Fruit fly (Drosophila melanogaster) whole organism, embryonic: ENCODE measurements around the gene flw.

Source experiments
- Abd-B ChIP-seq: fragments of 200-800 bp; sonication (Bioruptor generic); optimal IDR thresholded peaks from 2 replicates; lab custom pipeline; 2018; ENCODE audit warnings: missing biosample characterization, mild to moderate bottlenecking, missing genetic modification characterization, moderate library complexity
- Bdp1 ChIP-seq: fragments of 200-800 bp; sonication (Bioruptor generic); optimal IDR thresholded peaks from 3 replicates; lab custom pipeline; 2016; ENCODE audit warnings: missing biosample characterization, missing genetic modification characterization
- Bteb2 ChIP-seq: fragments of 200-800 bp; sonication (Bioruptor generic); optimal IDR thresholded peaks from 2 replicates; lab custom pipeline; 2016; ENCODE audit warnings: missing biosample characterization, missing genetic modification characterization
- CG10267 ChIP-seq: fragments of 200-800 bp; sonication (Bioruptor generic); optimal IDR thresholded peaks from 2 replicates; lab custom pipeline; 2018; ENCODE audit warnings: missing biosample characterization, mild to moderate bottlenecking, missing genetic modification characterization, moderate library complexity
- CG14441 ChIP-seq: fragments of 200-800 bp; sonication (Bioruptor generic); IDR thresholded peaks from 2 replicates; pipeline ENCODE4 v1.3.6; 2022; ENCODE audit warnings: missing biosample characterization, missing genetic modification characterization
- CG14965 ChIP-seq: fragments of 200-800 bp; sonication (Bioruptor generic); optimal IDR thresholded peaks from 2 replicates; lab custom pipeline; 2016; ENCODE audit warnings: missing biosample characterization, missing genetic modification characterization, borderline replicate concordance
- CG1603 ChIP-seq: fragments of 200-800 bp; sonication (Bioruptor generic); optimal IDR thresholded peaks from 2 replicates; lab custom pipeline; 2019; ENCODE audit warnings: missing biosample characterization, mild to moderate bottlenecking, missing genetic modification characterization, moderate library complexity
- CG1647 ChIP-seq: fragments of 200-800 bp; sonication (Bioruptor generic); optimal IDR thresholded peaks from 3 replicates; lab custom pipeline; 2016; ENCODE audit warnings: missing biosample characterization, missing genetic modification characterization
- CG17385 ChIP-seq: fragments of 200-800 bp; sonication (Bioruptor generic); optimal IDR thresholded peaks from 3 replicates; lab custom pipeline; 2018; ENCODE audit warnings: missing biosample characterization, mild to moderate bottlenecking, missing genetic modification characterization
- CG2120 ChIP-seq: fragments of 200-800 bp; sonication (Bioruptor generic); optimal IDR thresholded peaks from 3 replicates; lab custom pipeline; 2016; ENCODE audit warnings: missing biosample characterization, missing genetic modification characterization
- CG2712 ChIP-seq: fragments of 200-800 bp; optimal IDR thresholded peaks from 3 replicates; lab custom pipeline; 2019; ENCODE audit warnings: missing biosample characterization, mild to moderate bottlenecking, missing genetic modification characterization, moderate library complexity
- CG33557 ChIP-seq: fragments of 200-800 bp; sonication (Bioruptor generic); optimal IDR thresholded peaks from 2 replicates; lab custom pipeline; 2019; ENCODE audit warnings: missing biosample characterization, mild to moderate bottlenecking, missing genetic modification characterization, moderate library complexity
- CG34376 ChIP-seq: fragments of 200-800 bp; sonication (Bioruptor generic); optimal IDR thresholded peaks from 2 replicates; lab custom pipeline; 2018; ENCODE audit warnings: missing biosample characterization, mild to moderate bottlenecking, missing genetic modification characterization
- CG3847 ChIP-seq: fragments of 200-800 bp; sonication (Bioruptor generic); IDR thresholded peaks from 2 replicates; pipeline ENCODE4 v1.3.6; 2022; ENCODE audit warnings: missing biosample characterization, missing genetic modification characterization
- CG5953 ChIP-seq: fragments of 200-800 bp; sonication (Bioruptor generic); IDR thresholded peaks from 2 replicates; pipeline ENCODE4 v1.3.6; 2022; ENCODE audit warnings: missing biosample characterization, missing genetic modification characterization
- CG6654 ChIP-seq: fragments of 200-800 bp; sonication (Bioruptor generic); optimal IDR thresholded peaks from 2 replicates; lab custom pipeline; 2017; ENCODE audit warnings: missing biosample characterization, mild to moderate bottlenecking, missing genetic modification characterization
- CG6683 ChIP-seq: fragments of 200-800 bp; sonication (Bioruptor generic); optimal IDR thresholded peaks from 2 replicates; lab custom pipeline; 2017; ENCODE audit warnings: missing biosample characterization, mild to moderate bottlenecking, missing genetic modification characterization, missing genetic modification reagents
- CG6791 ChIP-seq: fragments of 200-800 bp; sonication (Bioruptor generic); IDR thresholded peaks from 3 replicates; pipeline ENCODE4 v1.3.6; 2022; ENCODE audit warnings: missing biosample characterization, missing genetic modification characterization; ENCODE audit not compliant: partially characterized antibody
- CG6854 ChIP-seq: fragments of 200-800 bp; sonication (Bioruptor generic); optimal IDR thresholded peaks from 3 replicates; lab custom pipeline; 2017; ENCODE audit warnings: missing biosample characterization, mild to moderate bottlenecking, missing genetic modification characterization
- CG7839 ChIP-seq: fragments of 200-800 bp; sonication (Bioruptor generic); optimal IDR thresholded peaks from 3 replicates; lab custom pipeline; 2018; ENCODE audit warnings: missing biosample characterization, mild to moderate bottlenecking, missing genetic modification characterization, moderate library complexity
- CG9876 ChIP-seq: fragments of 200-800 bp; sonication (Bioruptor generic); optimal IDR thresholded peaks from 2 replicates; lab custom pipeline; 2016; ENCODE audit warnings: missing biosample characterization, missing genetic modification characterization
- CHES-1-like ChIP-seq: fragments of 200-800 bp; sonication (Bioruptor generic); optimal IDR thresholded peaks from 2 replicates; lab custom pipeline; 2016; ENCODE audit warnings: missing biosample characterization, missing genetic modification characterization
- CoRest ChIP-seq: fragments of 200-800 bp; sonication (Bioruptor generic); optimal IDR thresholded peaks from 3 replicates; lab custom pipeline; 2018; ENCODE audit warnings: missing biosample characterization, mild to moderate bottlenecking, missing genetic modification characterization, moderate library complexity
- D ChIP-seq, 2 experiments: fragments of 200-800 bp in 1 of 2; fragments of >200 bp in 1 of 2; sonication (Bioruptor generic) in 1 of 2; optimal IDR thresholded peaks; 2 replicates in 1 of 2; 3 replicates in 1 of 2; lab custom pipeline; 2017; ENCODE audit warnings: mild to moderate bottlenecking in 1 of 2, missing biosample characterization in 1 of 2, missing genetic modification characterization in 1 of 2, missing genetic modification reagents in 1 of 2
- Dbx ChIP-seq: fragments of 200-800 bp; sonication (Bioruptor generic); IDR thresholded peaks from 3 replicates; pipeline ENCODE4 v1.3.6; 2022; ENCODE audit warnings: missing biosample characterization, missing genetic modification characterization
- Dll ChIP-seq: fragments of 200-800 bp; sonication (Bioruptor generic); IDR thresholded peaks from 4 replicates; pipeline ENCODE4 v1.3.6; 2022; ENCODE audit warnings: missing biosample characterization, missing genetic modification characterization; ENCODE audit not compliant: partially characterized antibody
- Hey ChIP-seq: fragments of 200-800 bp; sonication (Bioruptor generic); optimal IDR thresholded peaks from 3 replicates; lab custom pipeline; 2018; ENCODE audit warnings: missing biosample characterization, mild to moderate bottlenecking, missing genetic modification characterization
- Hr39 ChIP-seq: fragments of >200 bp; optimal IDR thresholded peaks from 2 replicates; lab custom pipeline; 2017
- Hr51 ChIP-seq, 2 experiments: fragments of 200-800 bp; sonication (Bioruptor generic); optimal IDR thresholded peaks; 2 replicates in 1 of 2; 3 replicates in 1 of 2; lab custom pipeline; 2016 to 2018; ENCODE audit warnings: missing biosample characterization in 2 of 2, missing genetic modification characterization in 2 of 2, mild to moderate bottlenecking in 1 of 2, moderate library complexity in 1 of 2
- Myb ChIP-seq: fragments of 200-800 bp; sonication (Bioruptor generic); optimal IDR thresholded peaks from 2 replicates; lab custom pipeline; 2016; ENCODE audit warnings: missing biosample characterization, missing genetic modification characterization
- Side ChIP-seq: fragments of 200-800 bp; sonication (Bioruptor generic); optimal IDR thresholded peaks from 2 replicates; lab custom pipeline; 2016; ENCODE audit warnings: missing biosample characterization, missing genetic modification characterization
- al ChIP-seq: fragments of 200-800 bp; sonication (Bioruptor generic); IDR thresholded peaks from 2 replicates; pipeline ENCODE4 v1.3.6; 2022; ENCODE audit warnings: missing biosample characterization, missing genetic modification characterization
- ap ChIP-seq: fragments of 200-800 bp; sonication (Bioruptor generic); IDR thresholded peaks from 2 replicates; pipeline ENCODE4 v1.3.6; 2022; ENCODE audit warnings: missing biosample characterization, missing genetic modification characterization
- chm ChIP-seq: fragments of 200-800 bp; sonication (Bioruptor generic); IDR thresholded peaks from 2 replicates; pipeline ENCODE4 v1.3.6; 2022; ENCODE audit warnings: missing biosample characterization, missing genetic modification characterization
- corto ChIP-seq: fragments of 200-800 bp; sonication (Bioruptor generic); optimal IDR thresholded peaks from 2 replicates; lab custom pipeline; 2016; ENCODE audit warnings: missing biosample characterization, mild to moderate bottlenecking, missing genetic modification characterization, moderate library complexity
- croc ChIP-seq: fragments of 200-800 bp; sonication (Bioruptor generic); conservative IDR thresholded peaks from 3 replicates; pipeline ENCODE4 v1.3.6; 2022; ENCODE audit warnings: missing biosample characterization, missing genetic modification characterization
- dysf ChIP-seq: fragments of 200-800 bp; sonication (Bioruptor generic); IDR thresholded peaks from 3 replicates; pipeline ENCODE4 v1.3.6; 2022; ENCODE audit warnings: missing biosample characterization, missing genetic modification characterization
- gfzf ChIP-seq: fragments of 200-800 bp; sonication (Bioruptor generic); optimal IDR thresholded peaks from 2 replicates; lab custom pipeline; 2016; ENCODE audit warnings: missing biosample characterization, mild to moderate bottlenecking, missing genetic modification characterization, moderate library complexity
- knrl ChIP-seq: fragments of 200-800 bp; sonication (Bioruptor generic); IDR thresholded peaks from 3 replicates; pipeline ENCODE4 v1.3.6; 2022; ENCODE audit warnings: missing biosample characterization, missing genetic modification characterization; ENCODE audit not compliant: partially characterized antibody
- mam ChIP-seq: fragments of 200-800 bp; sonication (Bioruptor generic); optimal IDR thresholded peaks from 3 replicates; lab custom pipeline; 2016; ENCODE audit warnings: missing biosample characterization, missing genetic modification characterization
- nerfin-2 ChIP-seq: fragments of 200-800 bp; sonication (Bioruptor generic); IDR thresholded peaks from 2 replicates; pipeline ENCODE4 v1.3.6; 2022; ENCODE audit warnings: missing biosample characterization, missing genetic modification characterization; ENCODE audit not compliant: partially characterized antibody
- org-1 ChIP-seq: fragments of 200-800 bp; sonication (Bioruptor generic); optimal IDR thresholded peaks from 2 replicates; lab custom pipeline; 2017; ENCODE audit warnings: missing biosample characterization, missing genetic modification characterization
- row ChIP-seq: fragments of 200-800 bp; sonication (Bioruptor generic); IDR thresholded peaks from 3 replicates; pipeline ENCODE4 v1.3.6; 2022; ENCODE audit warnings: missing biosample characterization, missing genetic modification characterization
- sd ChIP-seq: fragments of 200-800 bp; sonication (Bioruptor generic); optimal IDR thresholded peaks from 3 replicates; lab custom pipeline; 2018; ENCODE audit warnings: missing biosample characterization, mild to moderate bottlenecking, missing genetic modification characterization, moderate library complexity
- sens ChIP-seq: fragments of 200-800 bp; sonication (Bioruptor generic); peaks from one replicate; lab custom pipeline; 2016; ENCODE audit warnings: missing biosample characterization, missing genetic modification characterization
- sima ChIP-seq: fragments of 200-800 bp; sonication (Bioruptor generic); optimal IDR thresholded peaks from 2 replicates; lab custom pipeline; 2016; ENCODE audit warnings: missing biosample characterization, missing genetic modification characterization
- stwl ChIP-seq: fragments of 200-800 bp; sonication (Bioruptor generic); optimal IDR thresholded peaks from 3 replicates; lab custom pipeline; 2018; ENCODE audit warnings: missing biosample characterization, mild to moderate bottlenecking, missing genetic modification characterization, moderate library complexity
- vnd ChIP-seq: fragments of 200-800 bp; sonication (Bioruptor generic); IDR thresholded peaks from 3 replicates; pipeline ENCODE4 v1.3.6; 2022; ENCODE audit warnings: missing biosample characterization, missing genetic modification characterization; ENCODE audit not compliant: partially characterized antibody
- zen2 ChIP-seq: fragments of 200-800 bp; sonication (Bioruptor generic); IDR thresholded peaks from 3 replicates; pipeline ENCODE4 v1.3.6; 2022; ENCODE audit warnings: missing biosample characterization, missing genetic modification characterization; ENCODE audit not compliant: partially characterized antibody
- zfh1 ChIP-seq: fragments of 200-800 bp; sonication (Bioruptor generic); IDR thresholded peaks from 3 replicates; pipeline ENCODE4 v1.3.6; 2022; ENCODE audit warnings: missing biosample characterization, missing genetic modification characterization

flw gene

DNA sequence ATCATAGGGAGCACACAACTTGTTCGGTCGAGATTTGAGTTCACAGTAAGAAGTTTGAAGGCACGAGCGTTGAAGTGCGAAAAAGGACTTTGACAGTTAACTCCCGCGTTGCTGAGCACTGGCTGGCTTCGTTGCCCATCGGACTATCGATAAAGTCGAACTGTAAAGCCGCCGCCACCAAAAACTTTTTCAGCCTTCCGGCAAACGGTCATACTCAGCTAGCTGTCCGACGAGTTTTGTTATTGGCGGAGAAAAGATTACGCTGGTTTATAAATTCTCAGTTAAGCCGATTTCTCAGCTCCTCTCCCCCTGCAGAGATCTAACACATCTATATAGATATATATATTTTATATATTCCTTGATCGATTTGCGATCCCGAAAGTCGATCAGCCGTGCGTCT lies at the start of gene flw, which contains the start of gene Psf3 (continued):
- TF ChIP-seq Hr51 (GFP tag; optimal IDR thresholded peaks at IDR 0.05; lab: Kevin White, UChicago), result peak in 1 of 2 experiments; percentile 3
- TF ChIP-seq vnd (GFP tag; lab: Robert Waterston, UW), result peak; percentile 49; the same call in 1 of the 3 replicates
- peak; percentile 7 for TF ChIP-seq mam
- TF ChIP-seq dysf (GFP tag; lab: Robert Waterston, UW), result no peak
- TF ChIP-seq CG6654 (GFP tag; lab: Kevin White, UChicago), result no peak
- no peak for TF ChIP-seq CHES-1-like (GFP tag; lab: Kevin White, UChicago)
- no peak for TF ChIP-seq Bdp1 (GFP tag; lab: Kevin White, UChicago)
- no peak for TF ChIP-seq CG34376 (GFP tag; lab: Kevin White, UChicago)
- TF ChIP-seq CG14965 (GFP tag; lab: Kevin White, UChicago), result no peak
- peak; percentile 5 for TF ChIP-seq Side (GFP tag; lab: Kevin White, UChicago)
- TF ChIP-seq CG1647 (GFP tag; lab: Kevin White, UChicago), result no peak
- TF ChIP-seq sima (GFP tag; lab: Kevin White, UChicago), result no peak
- TF ChIP-seq croc (GFP tag; lab: Robert Waterston, UW), result no peak
- TF ChIP-seq Dll (GFP tag; lab: Robert Waterston, UW), result peak; percentile 35; the same call in 1 of the 4 replicates
- TF ChIP-seq CG10267 (tag; lab: Kevin White, UChicago), result peak; percentile 85
- TF ChIP-seq CG7839 (tag; lab: Kevin White, UChicago), result no peak
- no peak for TF ChIP-seq corto
- TF ChIP-seq gfzf (GFP tag; lab: Kevin White, UChicago), result peak; percentile 79
- no peak for TF ChIP-seq al (GFP tag; lab: Robert Waterston, UW)
- peak; percentile 72 for TF ChIP-seq CG1603
- TF ChIP-seq sens (GFP tag; lab: Kevin White, UChicago), result peak; percentile 84
- TF ChIP-seq Bteb2 (GFP tag; lab: Kevin White, UChicago), result no peak
- no peak for TF ChIP-seq CG17385 (GFP tag; lab: Kevin White, UChicago)
- TF ChIP-seq zfh1, result no peak
- TF ChIP-seq sd (tag; lab: Kevin White, UChicago), result no peak
- TF ChIP-seq nerfin-2 (GFP tag; lab: Robert Waterston, UW), result 0 out of 2 replicates have a peak, but pooled peaks have one; percentile 31
- no peak for TF ChIP-seq org-1 (GFP tag; lab: Kevin White, UChicago)
- no peak for TF ChIP-seq Hr39 (lab: Kevin White, UChicago)
- no peak; the same call in 1 of the 2 replicates for TF ChIP-seq chm (GFP tag; lab: Robert Waterston, UW)
- peak; percentile 24; the same call in 1 of the 3 replicates for TF ChIP-seq zen2 (GFP tag; lab: Robert Waterston, UW)
- no peak for TF ChIP-seq CG2712 (tag; lab: Kevin White, UChicago)
- TF ChIP-seq Hey (tag; lab: Kevin White, UChicago), result no peak
- peak; percentile 52 for TF ChIP-seq knrl (GFP tag; lab: Robert Waterston, UW)
- no peak for TF ChIP-seq Abd-B (GFP tag; lab: Kevin White, UChicago)
- TF ChIP-seq stwl (tag; lab: Kevin White, UChicago), result peak; percentile 93
- TF ChIP-seq CG6791 (GFP tag; lab: Robert Waterston, UW), result peak; percentile 69
- no peak for TF ChIP-seq D (optimal IDR thresholded peaks at IDR 0.05; lab: Kevin White, UChicago)
- TF ChIP-seq D (GFP tag; optimal IDR thresholded peaks at IDR 0.05; lab: Kevin White, UChicago), result no peak
- TF ChIP-seq CoRest (tag; lab: Kevin White, UChicago), result peak; percentile 51
- TF ChIP-seq ap (GFP tag; lab: Robert Waterston, UW), result no peak
- 0 out of 2 replicates have a peak, but pooled peaks have one; percentile 34 for TF ChIP-seq CG5953 (GFP tag; lab: Robert Waterston, UW)
- TF ChIP-seq CG6683, result no peak
- TF ChIP-seq CG14441 (GFP tag; lab: Robert Waterston, UW), result no peak
- TF ChIP-seq row (GFP tag; lab: Robert Waterston, UW), result peak; percentile 50; the same call in 2 of the 3 replicates
- TF ChIP-seq CG2120, result peak; percentile 41
- peak; percentile 59; the same call in 1 of the 3 replicates for TF ChIP-seq Dbx (GFP tag; lab: Robert Waterston, UW)
- TF ChIP-seq CG9876 (GFP tag; lab: Kevin White, UChicago), result peak; percentile 23
- TF ChIP-seq CG3847 (GFP tag; lab: Robert Waterston, UW), result peak; percentile 70
- TF ChIP-seq CG33557 (GFP tag; lab: Kevin White, UChicago), result no peak
- TF ChIP-seq Myb (GFP tag; lab: Kevin White, UChicago), result peak; percentile 89
- no peak for TF ChIP-seq CG6854 (GFP tag; lab: Kevin White, UChicago)
